Worm (Caenorhabditis elegans) whole organism, young adult: ENCODE measurements around the gene R01E6.5.

ENCODE experiments used
- B0019.2 ChIP-seq: fragments of 200-800 bp; sonication (Bioruptor generic); conservative IDR thresholded peaks from 2 replicates; pipeline ENCODE4 v1.3.6; 2022; ENCODE audit warnings: missing genetic modification reagents, missing genetic modification characterization, missing compliant biosample characterization
- B0035.1 ChIP-seq: sonication (generic microtip); optimal IDR thresholded peaks from 2 replicates; lab custom pipeline; 2016; ENCODE audit warnings: missing genetic modification characterization, mild to moderate bottlenecking, missing compliant biosample characterization, missing genotype, missing genetic modification reagents
- B0261.1 ChIP-seq: sonication (generic microtip); optimal IDR thresholded peaks from 2 replicates; lab custom pipeline; 2016; ENCODE audit warnings: mild to moderate bottlenecking, missing genetic modification characterization, moderate library complexity, missing compliant biosample characterization
- C06A6.2 ChIP-seq: fragments of 200-800 bp; sonication (Bioruptor generic); conservative IDR thresholded peaks from 2 replicates; pipeline ENCODE4 v1.3.6; 2022; ENCODE audit warnings: missing genetic modification characterization, missing compliant biosample characterization
- C17E4.6 ChIP-seq: fragments of 200-800 bp; sonication (Bioruptor generic); IDR thresholded peaks from 2 replicates; pipeline ENCODE4 v1.3.6; 2022; ENCODE audit warnings: missing genetic modification reagents, missing genetic modification characterization, missing compliant biosample characterization
- F23B12.7 ChIP-seq: sonication (generic microtip); optimal IDR thresholded peaks from 2 replicates; lab custom pipeline; 2017; ENCODE audit warnings: missing genetic modification characterization, mild to moderate bottlenecking, missing compliant biosample characterization, antibody characterized with exemption, moderate library complexity; ENCODE audit not compliant: insufficient read depth
- F49E8.2 ChIP-seq: sonication (generic microtip); optimal IDR thresholded peaks from 3 replicates; lab custom pipeline; 2017; ENCODE audit warnings: missing genetic modification characterization, mild to moderate bottlenecking, missing compliant biosample characterization, antibody characterized with exemption, moderate library complexity; ENCODE audit not compliant: insufficient read depth
- F57A8.1 ChIP-seq: fragments of 200-800 bp; sonication (Bioruptor generic); optimal IDR thresholded peaks from 2 replicates; lab custom pipeline; 2018; ENCODE audit warnings: mild to moderate bottlenecking, missing genetic modification characterization, moderate library complexity, missing compliant biosample characterization
- K11D2.4 ChIP-seq: fragments of 200-800 bp; sonication (Bioruptor generic); IDR thresholded peaks from 2 replicates; pipeline ENCODE4 v1.3.6; 2022; ENCODE audit warnings: missing genetic modification reagents, missing genetic modification characterization, missing compliant biosample characterization
- T07F8.4 ChIP-seq: sonication (generic microtip); optimal IDR thresholded peaks from 2 replicates; lab custom pipeline; 2016; ENCODE audit warnings: mild to moderate bottlenecking, missing genetic modification characterization, moderate library complexity, missing compliant biosample characterization
- akir-1 ChIP-seq: fragments of 200-800 bp; sonication (Bioruptor generic); optimal IDR thresholded peaks from 2 replicates; lab custom pipeline; 2018; ENCODE audit warnings: mild to moderate bottlenecking, missing genetic modification characterization, moderate library complexity, missing compliant biosample characterization
- ama-1 ChIP-seq, 3 experiments: fragments of 150-350 bp in 1 of 3; sonication (generic microtip) in 2 of 3; optimal IDR thresholded peaks; 2 replicates each; lab custom pipeline; 2014 to 2018; ENCODE audit warnings: missing biosample characterization in 2 of 3, missing genetic modification characterization in 2 of 3, missing genetic modification reagents in 2 of 3
- aptf-3 ChIP-seq: fragments of 200-800 bp; sonication (Bioruptor generic); IDR thresholded peaks from 2 replicates; pipeline ENCODE4 v1.3.6; 2022; ENCODE audit warnings: missing genetic modification characterization, missing compliant biosample characterization
- attf-5 ChIP-seq: fragments of 200-800 bp; sonication (Bioruptor generic); optimal IDR thresholded peaks from 2 replicates; lab custom pipeline; 2018; ENCODE audit warnings: mild to moderate bottlenecking, missing genetic modification characterization, missing compliant biosample characterization
- bed-1 ChIP-seq: fragments of 200-800 bp; sonication (Bioruptor generic); IDR thresholded peaks from 2 replicates; pipeline ENCODE4 v1.3.6; 2022; ENCODE audit warnings: missing genetic modification reagents, missing genetic modification characterization, missing compliant biosample characterization
- die-1 ChIP-seq: sonication (generic microtip); optimal IDR thresholded peaks from 2 replicates; lab custom pipeline; 2016; ENCODE audit warnings: missing genotype, mild to moderate bottlenecking, missing genetic modification characterization, missing compliant biosample characterization
- dox-1 ChIP-seq: fragments of 200-800 bp; sonication (Bioruptor generic); IDR thresholded peaks from 2 replicates; pipeline ENCODE4 v1.3.6; 2022; ENCODE audit warnings: missing genetic modification reagents, missing genetic modification characterization, missing compliant biosample characterization
- dpff-1 ChIP-seq: sonication (generic microtip); optimal IDR thresholded peaks from 2 replicates; lab custom pipeline; 2017; ENCODE audit warnings: mild to moderate bottlenecking, missing genetic modification characterization, missing compliant biosample characterization
- efl-1 ChIP-seq: fragments of 150-350 bp; optimal IDR thresholded peaks from 2 replicates; lab custom pipeline; 2014; ENCODE audit warnings: missing biosample characterization, missing genetic modification reagents, missing genetic modification characterization
- egrh-3 ChIP-seq: fragments of 200-800 bp; sonication (Bioruptor generic); IDR thresholded peaks from 2 replicates; pipeline ENCODE4 v1.3.6; 2022; ENCODE audit warnings: missing genetic modification reagents, missing genetic modification characterization, missing compliant biosample characterization
- ekl-4 ChIP-seq: fragments of 200-800 bp; sonication (Bioruptor generic); IDR thresholded peaks from 2 replicates; pipeline ENCODE4 v1.3.6; 2022; ENCODE audit warnings: missing genetic modification reagents, missing genetic modification characterization, missing compliant biosample characterization
- ets-4 ChIP-seq: fragments of 200-800 bp; sonication (Bioruptor generic); optimal IDR thresholded peaks from 2 replicates; lab custom pipeline; 2018; ENCODE audit warnings: mild to moderate bottlenecking, missing genetic modification characterization, missing compliant biosample characterization
- gei-17 ChIP-seq: fragments of 200-800 bp; sonication (Bioruptor generic); optimal IDR thresholded peaks from 2 replicates; lab custom pipeline; 2018; ENCODE audit warnings: mild to moderate bottlenecking, missing genetic modification characterization, missing compliant biosample characterization
- hlh-26 ChIP-seq: fragments of 200-800 bp; sonication (Bioruptor generic); conservative IDR thresholded peaks from 2 replicates; pipeline ENCODE4 v1.3.6; 2022; ENCODE audit warnings: missing genetic modification reagents, missing genetic modification characterization, missing compliant biosample characterization
- hmg-1.2 ChIP-seq: fragments of 200-800 bp; sonication (Bioruptor generic); IDR thresholded peaks from 2 replicates; pipeline ENCODE4 v1.3.6; 2022; ENCODE audit warnings: missing genetic modification reagents, missing genetic modification characterization, missing compliant biosample characterization
- lag-1 ChIP-seq: fragments of 200-800 bp; sonication (Bioruptor generic); IDR thresholded peaks from 2 replicates; pipeline ENCODE4 v1.3.6; 2022; ENCODE audit warnings: missing genetic modification reagents, missing genetic modification characterization, missing compliant biosample characterization
- let-607 ChIP-seq, 2 experiments: fragments of 200-800 bp in 1 of 2; sonication (Bioruptor generic) in 1 of 2; sonication (generic microtip) in 1 of 2; optimal IDR thresholded peaks; 2 replicates each; lab custom pipeline; 2016 to 2018; ENCODE audit warnings: mild to moderate bottlenecking in 2 of 2, missing compliant biosample characterization in 2 of 2, missing genetic modification characterization in 2 of 2, moderate library complexity in 2 of 2, missing genotype in 1 of 2
- lin-26 ChIP-seq: fragments of 200-800 bp; sonication (Bioruptor generic); IDR thresholded peaks from 2 replicates; pipeline ENCODE4 v1.3.6; 2022; ENCODE audit warnings: missing genetic modification reagents, missing genetic modification characterization, missing compliant biosample characterization
- madf-3 ChIP-seq: fragments of 200-800 bp; sonication (Bioruptor generic); IDR thresholded peaks from 2 replicates; pipeline ENCODE4 v1.3.6; 2022; ENCODE audit warnings: missing genetic modification reagents, missing genetic modification characterization, missing compliant biosample characterization
- mcd-1 ChIP-seq: fragments of 200-800 bp; sonication (Bioruptor generic); IDR thresholded peaks from 2 replicates; pipeline ENCODE4 v1.3.6; 2022; ENCODE audit warnings: missing genetic modification reagents, missing genetic modification characterization, missing compliant biosample characterization
- mel-28 ChIP-seq: sonication (generic microtip); optimal IDR thresholded peaks from 2 replicates; lab custom pipeline; 2016; ENCODE audit warnings: borderline replicate concordance, mild to moderate bottlenecking, missing genetic modification characterization, missing compliant biosample characterization
- mxl-1 ChIP-seq: sonication (generic microtip); optimal IDR thresholded peaks from 2 replicates; lab custom pipeline; 2016; ENCODE audit warnings: missing genetic modification characterization, missing compliant biosample characterization
- nfya-1 ChIP-seq: sonication (generic microtip); optimal IDR thresholded peaks from 2 replicates; lab custom pipeline; 2017; ENCODE audit warnings: antibody characterized with exemption, missing compliant biosample characterization, missing genetic modification characterization, borderline replicate concordance; ENCODE audit not compliant: insufficient read depth
- nfya-2 ChIP-seq: fragments of 200-800 bp; sonication (Bioruptor generic); IDR thresholded peaks from 2 replicates; pipeline ENCODE4 v1.3.6; 2022; ENCODE audit warnings: missing genetic modification reagents, missing genetic modification characterization, missing compliant biosample characterization
- nhr-179 ChIP-seq: sonication (generic microtip); optimal IDR thresholded peaks from 2 replicates; lab custom pipeline; 2016; ENCODE audit warnings: mild to moderate bottlenecking, missing genetic modification characterization, missing compliant biosample characterization
- pbrm-1 ChIP-seq: fragments of 200-800 bp; sonication (Bioruptor generic); IDR thresholded peaks from 2 replicates; pipeline ENCODE4 v1.3.6; 2022; ENCODE audit warnings: missing genetic modification reagents, missing genetic modification characterization, missing compliant biosample characterization
- rcor-1 ChIP-seq: fragments of 200-800 bp; sonication (Bioruptor generic); IDR thresholded peaks from 2 replicates; pipeline ENCODE4 v1.3.6; 2022; ENCODE audit warnings: missing genetic modification reagents, missing genetic modification characterization, missing compliant biosample characterization
- rpc-1 ChIP-seq, 2 experiments: fragments of 150-350 bp in 1 of 2; sonication (generic microtip) in 1 of 2; optimal IDR thresholded peaks; 2 replicates each; lab custom pipeline; 2014 to 2018; ENCODE audit warnings: missing biosample characterization in 1 of 2, missing genetic modification characterization in 1 of 2, missing genetic modification reagents in 1 of 2, missing genotype in 1 of 2
- sdz-38 ChIP-seq: sonication (generic microtip); optimal IDR thresholded peaks from 2 replicates; lab custom pipeline; 2016; ENCODE audit warnings: missing genotype, missing genetic modification characterization, missing compliant biosample characterization
- tbp1 ChIP-seq: fragments of 200-800 bp; sonication (Bioruptor generic); optimal IDR thresholded peaks from 2 replicates; lab custom pipeline; 2018; ENCODE audit warnings: mild to moderate bottlenecking, missing genetic modification characterization, missing compliant biosample characterization
- unc-130 ChIP-seq: sonication (generic microtip); optimal IDR thresholded peaks from 2 replicates; lab custom pipeline; 2016; ENCODE audit warnings: missing genetic modification reagents, missing genetic modification characterization, missing compliant biosample characterization
- zfh-2 ChIP-seq: fragments of 200-800 bp; sonication (Bioruptor generic); conservative IDR thresholded peaks from 2 replicates; pipeline ENCODE4 v1.3.6; 2022; ENCODE audit warnings: missing genetic modification reagents, missing genetic modification characterization, missing compliant biosample characterization
- ztf-18 ChIP-seq: sonication (generic microtip); optimal IDR thresholded peaks from 2 replicates; lab custom pipeline; 2016; ENCODE audit warnings: missing genotype, mild to moderate bottlenecking, missing genetic modification characterization, missing compliant biosample characterization
- ztf-22 ChIP-seq: fragments of 200-800 bp; sonication (Bioruptor generic); optimal IDR thresholded peaks from 2 replicates; lab custom pipeline; 2018; ENCODE audit warnings: mild to moderate bottlenecking, missing genetic modification characterization, moderate library complexity, missing compliant biosample characterization
- ztf-28 ChIP-seq: fragments of 200-800 bp; sonication (Bioruptor generic); IDR thresholded peaks from 2 replicates; pipeline ENCODE4 v1.3.6; 2022; ENCODE audit warnings: missing genetic modification reagents, missing genetic modification characterization, missing compliant biosample characterization
- ztf-6 ChIP-seq: fragments of 200-800 bp; sonication (Bioruptor generic); IDR thresholded peaks from 2 replicates; pipeline ENCODE4 v1.3.6; 2022; ENCODE audit warnings: missing genetic modification reagents, missing genetic modification characterization, missing compliant biosample characterization

Gene R01E6.5

ce11 chrX:13527347-13528092 is 9.3 kb upstream of the R01E6.5 start, which contains the start of gene pab-2 (continued):
- no peak for TF ChIP-seq ama-1 (optimal IDR thresholded peaks at IDR 0.05; lab: Kevin White, UChicago)
- TF ChIP-seq ama-1 (GFP tag; optimal IDR thresholded peaks at IDR 0.05; lab: Kevin White, UChicago), result no peak
- no peak for TF ChIP-seq madf-3 (GFP tag; lab: Robert Waterston, UW)
- TF ChIP-seq K11D2.4 (GFP tag; lab: Robert Waterston, UW), result peak; percentile 63; the same call in 1 of the 2 replicates
- TF ChIP-seq sdz-38 (tag; lab: Kevin White, UChicago), result no peak
- 0 out of 2 replicates have a peak, but pooled peaks have one; percentile 43 for TF ChIP-seq lin-26 (GFP tag; lab: Robert Waterston, UW)
- TF ChIP-seq egrh-3 (GFP tag; lab: Robert Waterston, UW), result peak; percentile 58
- TF ChIP-seq attf-5 (GFP tag; lab: Kevin White, UChicago), result peak; percentile 53
- TF ChIP-seq lag-1 (GFP tag; lab: Robert Waterston, UW), result no peak
- TF ChIP-seq ztf-22 (GFP tag; lab: Kevin White, UChicago), result peak; percentile 43
- no peak; the same call in 1 of the 2 replicates for TF ChIP-seq C06A6.2 (GFP tag; lab: Robert Waterston, UW)
- no peak for TF ChIP-seq ekl-4
- TF ChIP-seq hlh-26 (GFP tag; lab: Robert Waterston, UW), result no peak
- TF ChIP-seq nfya-1 (tag; lab: Kevin White, UChicago), result no peak
- TF ChIP-seq ztf-28 (GFP tag; lab: Robert Waterston, UW), result no peak
- TF ChIP-seq unc-130 (GFP tag; lab: Kevin White, UChicago), result no peak
- TF ChIP-seq gei-17, result peak; percentile 40
- no peak; the same call in 1 of the 2 replicates for TF ChIP-seq pbrm-1
- no peak for TF ChIP-seq aptf-3
- TF ChIP-seq akir-1 (GFP tag; lab: Kevin White, UChicago), result peak; percentile 69
- TF ChIP-seq B0261.1, result no peak
- TF ChIP-seq F57A8.1 (GFP tag; lab: Kevin White, UChicago), result no peak
- 0 out of 2 replicates have a peak, but pooled peaks have one; percentile 27 for TF ChIP-seq rcor-1 (GFP tag; lab: Robert Waterston, UW)
- no peak for TF ChIP-seq T07F8.4 (tag; lab: Kevin White, UChicago)
- no peak for TF ChIP-seq nfya-2 (GFP tag; lab: Robert Waterston, UW)
- no peak for TF ChIP-seq bed-1 (GFP tag; lab: Robert Waterston, UW)
- TF ChIP-seq B0035.1 (tag; lab: Kevin White, UChicago), result no peak
- peak; percentile 65 for TF ChIP-seq mcd-1 (GFP tag; lab: Robert Waterston, UW)
- TF ChIP-seq C17E4.6 (GFP tag; lab: Robert Waterston, UW), result no peak
- TF ChIP-seq mxl-1 (tag; lab: Kevin White, UChicago), result no peak
- peak; percentile 9 for TF ChIP-seq die-1 (tag; lab: Kevin White, UChicago)
- TF ChIP-seq zfh-2 (GFP tag; lab: Robert Waterston, UW), result peak; percentile 97
- TF ChIP-seq dox-1, result peak; percentile 74
- TF ChIP-seq ztf-18 (tag; lab: Kevin White, UChicago), result peak; percentile 17
- TF ChIP-seq F23B12.7 (tag; lab: Kevin White, UChicago), result no peak
- no peak for TF ChIP-seq efl-1 (GFP tag; lab: Kevin White, UChicago)
- TF ChIP-seq F49E8.2 (tag; lab: Kevin White, UChicago), result no peak
- TF ChIP-seq rpc-1 (optimal IDR thresholded peaks at IDR 0.05; lab: Kevin White, UChicago), result no peak
- TF ChIP-seq rpc-1 (tag; optimal IDR thresholded peaks at IDR 0.05; lab: Kevin White, UChicago), result no peak
- peak; percentile 65 for TF ChIP-seq tbp1 (GFP tag; lab: Kevin White, UChicago)
- no peak for TF ChIP-seq nhr-179 (tag; lab: Kevin White, UChicago)
- peak; percentile 84 to 85 for TF ChIP-seq let-607 (tag; optimal IDR thresholded peaks at IDR 0.05; lab: Kevin White, UChicago)
- TF ChIP-seq ztf-6 (GFP tag; lab: Robert Waterston, UW), result no peak
- no peak for TF ChIP-seq mel-28 (tag; lab: Kevin White, UChicago)
- peak; percentile 65 for TF ChIP-seq hmg-1.2 (GFP tag; lab: Robert Waterston, UW)
- no peak for TF ChIP-seq dpff-1 (tag; lab: Kevin White, UChicago)
- peak; percentile 46 for TF ChIP-seq ets-4
- TF ChIP-seq B0019.2 (GFP tag; lab: Robert Waterston, UW), result no peak
